Fruit fly (Drosophila melanogaster): ENCODE results near the gene bchs.

DNA sequence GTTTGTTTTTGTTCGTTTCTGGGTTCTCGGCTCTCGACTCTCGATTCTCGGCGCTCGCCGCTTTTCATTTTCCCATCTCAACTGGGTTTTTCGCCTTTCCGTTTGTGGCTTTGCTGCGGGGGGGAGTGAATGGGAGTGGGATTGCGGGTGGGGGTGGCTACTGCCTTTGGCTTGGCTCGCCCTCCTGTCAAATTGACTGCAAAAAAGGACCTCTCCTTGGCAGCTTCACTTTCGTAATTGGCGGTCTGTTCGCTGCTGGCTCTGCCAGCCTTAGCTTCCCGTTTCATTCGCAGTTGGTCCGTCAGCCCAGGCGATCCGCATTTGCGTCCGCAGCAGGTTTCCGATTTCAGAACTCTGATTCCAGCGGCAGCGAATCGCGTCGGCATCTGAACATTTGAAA, 18.7 kb downstream of the bchs start, which contains the start of gene dsf:
- TF ChIP-seq CG43689 (GFP tag; IDR thresholded peaks at IDR 0.05) (no peak), Usf (GFP tag; optimal IDR thresholded peaks at IDR 0.05) (no peak), Ada2b (GFP tag; IDR thresholded peaks at IDR 0.05) (no peak), CG31388 (GFP tag; optimal IDR thresholded peaks at IDR 0.05) (no peak), CG9932 (GFP tag; IDR thresholded peaks at IDR 0.05) (no peak), Poxn (GFP tag; IDR thresholded peaks at IDR 0.05) (no peak), CG12236 (GFP tag; optimal IDR thresholded peaks at IDR 0.05) (no peak), NfI (GFP tag; optimal IDR thresholded peaks at IDR 0.05) (no peak), Taf1 (GFP tag; IDR thresholded peaks at IDR 0.05) (no peak), gsb-n (tag; optimal IDR thresholded peaks at IDR 0.05) (no peak), Bgb (GFP tag; IDR thresholded peaks at IDR 0.05; ENCODE audit: partially characterized antibody) (no peak), chm (GFP tag; IDR thresholded peaks at IDR 0.05) (no peak), Meics (GFP tag; optimal IDR thresholded peaks at IDR 0.05) (no peak)
